Worm (Caenorhabditis elegans) whole organism, L1 larva: ENCODE results near the gene his-24.
A peak's percentile ranks its signal among the peaks of the same experiment; 100 is the strongest.

Source experiments
- C04F5.9 ChIP-seq: sonication (generic microtip); optimal IDR thresholded peaks from 2 replicates; lab custom pipeline; 2016; ENCODE audit warnings: missing genetic modification characterization, missing compliant biosample characterization
- C34B4.2 ChIP-seq: sonication (generic microtip); optimal IDR thresholded peaks from 2 replicates; lab custom pipeline; 2017; ENCODE audit warnings: mild to moderate bottlenecking, missing genetic modification characterization, missing compliant biosample characterization
- aha-1 ChIP-seq: fragments of 150-350 bp; optimal IDR thresholded peaks from 2 replicates; lab custom pipeline; 2014; ENCODE audit warnings: missing biosample characterization, missing genetic modification characterization
- alr-1 ChIP-seq: fragments of 200-800 bp; sonication (Bioruptor generic); optimal IDR thresholded peaks from 2 replicates; lab custom pipeline; 2018; ENCODE audit warnings: borderline replicate concordance, mild to moderate bottlenecking, missing genetic modification characterization, missing compliant biosample characterization
- ama-1 ChIP-seq: fragments of 150-350 bp; optimal IDR thresholded peaks from 2 replicates; lab custom pipeline; 2014
- blmp-1 ChIP-seq: fragments of 150-350 bp; optimal IDR thresholded peaks from 2 replicates; lab custom pipeline; 2014; ENCODE audit warnings: missing biosample characterization, missing genetic modification characterization
- ceh-63 ChIP-seq: fragments of 200-800 bp; sonication (Bioruptor generic); optimal IDR thresholded peaks from 2 replicates; lab custom pipeline; 2018; ENCODE audit warnings: mild to moderate bottlenecking, missing genetic modification characterization, missing compliant biosample characterization
- ceh-82 ChIP-seq, 3 experiments: fragments of 150-350 bp in 1 of 3; sonication (generic microtip) in 2 of 3; optimal IDR thresholded peaks; 2 replicates each; lab custom pipeline; 2014 to 2017; ENCODE audit warnings: missing biosample characterization in 3 of 3, missing genetic modification characterization in 3 of 3
- ceh-88 ChIP-seq: fragments of 200-800 bp; sonication (Bioruptor generic); IDR thresholded peaks from 2 replicates; pipeline ENCODE4 v1.3.6; 2022; ENCODE audit warnings: missing genetic modification characterization, missing compliant biosample characterization
- ces-1 ChIP-seq: fragments of 150-350 bp; optimal IDR thresholded peaks from 2 replicates; lab custom pipeline; 2014; ENCODE audit warnings: missing biosample characterization, missing genetic modification reagents, missing genetic modification characterization
- dsc-1 ChIP-seq: sonication (generic microtip); optimal IDR thresholded peaks from 2 replicates; lab custom pipeline; 2016; ENCODE audit warnings: mild to moderate bottlenecking, missing genetic modification characterization, missing compliant biosample characterization
- efl-3 ChIP-seq: fragments of 200-800 bp; sonication (Bioruptor generic); optimal IDR thresholded peaks from 2 replicates; lab custom pipeline; 2018; ENCODE audit warnings: mild to moderate bottlenecking, missing genetic modification characterization, missing compliant biosample characterization
- egl-27 ChIP-seq, 2 experiments: fragments of 150-350 bp in 1 of 2; sonication (generic microtip); optimal IDR thresholded peaks; 3 replicates each; lab custom pipeline; 2017 to 2018; ENCODE audit warnings: missing biosample characterization in 2 of 2, missing genetic modification characterization in 2 of 2, missing genetic modification reagents in 2 of 2
- elt-2 ChIP-seq: sonication (generic microtip); optimal IDR thresholded peaks from 2 replicates; lab custom pipeline; 2016; ENCODE audit warnings: missing genetic modification characterization, mild to moderate bottlenecking, inconsistent platforms, missing compliant biosample characterization, missing genetic modification reagents
- elt-3 ChIP-seq, 6 experiments: fragments of 150-350 bp in 1 of 6; sonication (generic microtip); optimal IDR thresholded peaks; 2 replicates each; lab custom pipeline; 2017 to 2018; ENCODE audit warnings: missing biosample characterization in 6 of 6, missing genetic modification characterization in 6 of 6, inconsistent platforms in 1 of 6
- ets-5 ChIP-seq: fragments of 200-800 bp; sonication (Bioruptor generic); IDR thresholded peaks from 2 replicates; pipeline ENCODE4 v1.3.6; 2022; ENCODE audit warnings: missing genetic modification characterization, missing compliant biosample characterization
- fkh-4 ChIP-seq: sonication (generic microtip); optimal IDR thresholded peaks from 2 replicates; lab custom pipeline; 2016; ENCODE audit warnings: missing compliant biosample characterization, missing genetic modification characterization, borderline replicate concordance
- grh-1 ChIP-seq: fragments of 200-800 bp; sonication (Bioruptor generic); IDR thresholded peaks from 2 replicates; pipeline ENCODE4 v1.3.6; 2022; ENCODE audit warnings: missing genetic modification reagents, missing genetic modification characterization, missing compliant biosample characterization
- irx-1 ChIP-seq: sonication (generic microtip); optimal IDR thresholded peaks from 2 replicates; lab custom pipeline; 2016; ENCODE audit warnings: missing genetic modification characterization, missing compliant biosample characterization
- isw-1 ChIP-seq: fragments of 200-800 bp; sonication (Bioruptor generic); IDR thresholded peaks from 2 replicates; pipeline ENCODE4 v1.3.6; 2022; ENCODE audit warnings: missing genetic modification characterization, missing compliant biosample characterization
- lin-14 ChIP-seq: fragments of 200-800 bp; sonication (Bioruptor generic); optimal IDR thresholded peaks from 2 replicates; lab custom pipeline; 2018; ENCODE audit warnings: mild to moderate bottlenecking, missing genetic modification characterization, moderate library complexity, missing compliant biosample characterization
- lin-35 ChIP-seq, 2 experiments: fragments of 150-350 bp; optimal IDR thresholded peaks; 2 replicates each; lab custom pipeline; 2014; ENCODE audit warnings: missing biosample characterization in 2 of 2, missing genetic modification characterization in 2 of 2, missing genetic modification reagents in 2 of 2
- lin-39 ChIP-seq: fragments of 150-350 bp; optimal IDR thresholded peaks from 2 replicates; lab custom pipeline; 2014; ENCODE audit warnings: missing biosample characterization, missing genetic modification reagents, missing genetic modification characterization
- lsy-2 ChIP-seq, 2 experiments: fragments of 150-350 bp; optimal IDR thresholded peaks; 2 replicates each; lab custom pipeline; 2014; ENCODE audit warnings: missing biosample characterization in 2 of 2, missing genetic modification characterization in 2 of 2
- mab-9 ChIP-seq: fragments of 200-800 bp; sonication (Bioruptor generic); IDR thresholded peaks from 2 replicates; pipeline ENCODE4 v1.3.6; 2022; ENCODE audit warnings: missing genetic modification reagents, missing genetic modification characterization, missing compliant biosample characterization
- mef-2 ChIP-seq: fragments of 150-350 bp; optimal IDR thresholded peaks from 2 replicates; lab custom pipeline; 2014; ENCODE audit warnings: missing biosample characterization, missing genetic modification characterization
- mep-1 ChIP-seq: fragments of 150-350 bp; optimal IDR thresholded peaks from 2 replicates; lab custom pipeline; 2014; ENCODE audit warnings: missing biosample characterization, missing genetic modification characterization
- nhr-11 ChIP-seq: fragments of 150-350 bp; optimal IDR thresholded peaks from 2 replicates; lab custom pipeline; 2014; ENCODE audit warnings: missing biosample characterization, missing genetic modification characterization
- nhr-19 ChIP-seq: fragments of 200-800 bp; sonication (Bioruptor generic); conservative IDR thresholded peaks from 2 replicates; pipeline ENCODE4 v1.3.6; 2022; ENCODE audit warnings: missing genetic modification characterization, missing compliant biosample characterization
- nhr-20 ChIP-seq: sonication (generic microtip); optimal IDR thresholded peaks from 2 replicates; lab custom pipeline; 2016; ENCODE audit warnings: mild to moderate bottlenecking, missing genetic modification characterization, missing compliant biosample characterization
- nhr-237 ChIP-seq: fragments of 150-350 bp; optimal IDR thresholded peaks from 2 replicates; lab custom pipeline; 2014; ENCODE audit warnings: missing biosample characterization, missing genetic modification characterization
- nhr-47 ChIP-seq: sonication (generic microtip); optimal IDR thresholded peaks from 2 replicates; lab custom pipeline; 2016; ENCODE audit warnings: mild to moderate bottlenecking, missing genetic modification characterization, moderate library complexity, missing compliant biosample characterization
- nhr-71 ChIP-seq: sonication (generic microtip); optimal IDR thresholded peaks from 2 replicates; lab custom pipeline; 2016; ENCODE audit warnings: mild to moderate bottlenecking, missing genetic modification characterization, moderate library complexity, missing compliant biosample characterization
- nhr-77 ChIP-seq: fragments of 150-350 bp; optimal IDR thresholded peaks from 2 replicates; lab custom pipeline; 2014; ENCODE audit warnings: missing biosample characterization, missing genetic modification characterization
- nhr-84 ChIP-seq: sonication (generic microtip); optimal IDR thresholded peaks from 2 replicates; lab custom pipeline; 2017; ENCODE audit warnings: missing biosample characterization, missing genetic modification characterization
- nhr-85 ChIP-seq: sonication (generic microtip); peaks from one replicate; lab custom pipeline; 2016; ENCODE audit warnings: missing genetic modification characterization, inconsistent platforms, missing compliant biosample characterization
- nhr-90 ChIP-seq: sonication (generic microtip); optimal IDR thresholded peaks from 2 replicates; lab custom pipeline; 2016; ENCODE audit warnings: mild to moderate bottlenecking, missing genetic modification characterization, missing compliant biosample characterization; ENCODE audit not compliant: poor library complexity
- pax-3 ChIP-seq: fragments of 200-800 bp; sonication (Bioruptor generic); optimal IDR thresholded peaks from 2 replicates; lab custom pipeline; 2018; ENCODE audit warnings: mild to moderate bottlenecking, missing genetic modification characterization, moderate library complexity, missing compliant biosample characterization
- rnt-1 ChIP-seq: sonication (generic microtip); optimal IDR thresholded peaks from 2 replicates; lab custom pipeline; 2016; ENCODE audit warnings: mild to moderate bottlenecking, missing genetic modification characterization, moderate library complexity, missing compliant biosample characterization
- snu-23 ChIP-seq: sonication (generic microtip); optimal IDR thresholded peaks from 2 replicates; lab custom pipeline; 2016; ENCODE audit warnings: missing genetic modification characterization, missing compliant biosample characterization
- sox-4 ChIP-seq: sonication (generic microtip); optimal IDR thresholded peaks from 2 replicates; lab custom pipeline; 2016; ENCODE audit warnings: missing genetic modification characterization, missing compliant biosample characterization
- sptf-1 ChIP-seq: fragments of 150-350 bp; optimal IDR thresholded peaks from 2 replicates; lab custom pipeline; 2014; ENCODE audit warnings: missing biosample characterization, missing genetic modification characterization
- tbx-2 ChIP-seq: sonication (generic microtip); optimal IDR thresholded peaks from 2 replicates; lab custom pipeline; 2016; ENCODE audit warnings: missing genetic modification characterization, missing compliant biosample characterization
- tlp-1 ChIP-seq: fragments of 150-350 bp; optimal IDR thresholded peaks from 2 replicates; lab custom pipeline; 2014; ENCODE audit warnings: missing biosample characterization, missing genetic modification characterization
- unc-130 ChIP-seq: fragments of 150-350 bp; optimal IDR thresholded peaks from 2 replicates; lab custom pipeline; 2017; ENCODE audit warnings: missing biosample characterization, missing genetic modification characterization, inconsistent platforms
- unc-30 ChIP-seq: sonication (generic microtip); optimal IDR thresholded peaks from 2 replicates; lab custom pipeline; 2017; ENCODE audit warnings: missing biosample characterization, missing genetic modification characterization
- vab-15 ChIP-seq: sonication (generic microtip); optimal IDR thresholded peaks from 2 replicates; lab custom pipeline; 2017; ENCODE audit warnings: missing genotype, mild to moderate bottlenecking, missing genetic modification characterization, missing compliant biosample characterization
- xbp-1 ChIP-seq: sonication (generic microtip); optimal IDR thresholded peaks from 2 replicates; lab custom pipeline; 2016; ENCODE audit warnings: missing genetic modification characterization, missing compliant biosample characterization
- ztf-11 ChIP-seq, 2 experiments: sonication (generic microtip); optimal IDR thresholded peaks; 2 replicates each; lab custom pipeline; 2016 to 2017; ENCODE audit warnings: missing genetic modification characterization in 2 of 2, missing biosample characterization in 1 of 2, missing compliant biosample characterization in 1 of 2

The his-24 gene

DNA sequence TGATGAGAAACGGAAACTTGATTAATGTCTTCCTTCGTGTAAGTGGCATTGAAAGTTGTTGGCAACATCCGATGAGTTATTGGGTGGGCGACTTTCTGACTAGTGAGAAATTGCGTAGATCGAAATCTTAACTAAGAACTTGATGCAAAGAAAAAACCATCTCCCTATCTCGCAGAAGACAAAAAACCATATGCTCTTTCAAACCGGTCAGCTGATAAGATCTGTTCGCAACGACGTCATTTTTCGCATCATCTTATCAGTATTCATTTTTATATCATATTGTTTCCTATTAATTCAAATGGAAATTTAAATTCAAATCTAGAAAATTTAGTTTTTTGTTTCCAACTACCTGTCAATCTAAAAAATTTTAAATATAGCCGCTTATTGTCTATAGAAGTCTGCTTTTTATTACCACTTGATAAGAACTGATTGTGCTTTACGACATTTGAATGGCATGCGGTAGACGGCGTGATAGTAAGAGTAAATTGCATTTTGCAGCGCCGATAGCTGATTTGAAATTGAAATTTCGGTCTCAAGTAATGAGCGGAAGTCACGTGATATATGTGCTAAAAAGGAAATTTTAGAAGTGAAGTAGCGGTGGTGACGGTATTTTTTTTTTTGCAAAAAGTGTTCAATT, 10.6 kb downstream of the his-24 start:
- peak; percentile 35 for TF ChIP-seq snu-23
- TF ChIP-seq elt-2: peak; percentile 95
- peak; percentile 54 for TF ChIP-seq nhr-90 (tag; lab: Kevin White, UChicago)
- peak in 1 of 2 experiments; percentile 10 for TF ChIP-seq lsy-2 (tag; optimal IDR thresholded peaks at IDR 0.05; lab: Kevin White, UChicago)
- peak; percentile 23 for TF ChIP-seq pax-3 (tag; lab: Kevin White, UChicago)
- peak; percentile 58 for TF ChIP-seq lin-39 (tag; lab: Kevin White, UChicago)
- peak; percentile 8 to 31 for TF ChIP-seq lin-35 (GFP tag; optimal IDR thresholded peaks at IDR 0.05; lab: Kevin White, UChicago)
- peak; percentile 72 for TF ChIP-seq nhr-20
- peak; percentile 98 for TF ChIP-seq nhr-85 (tag; lab: Kevin White, UChicago)
- TF ChIP-seq mab-9: no peak
- no peak for TF ChIP-seq C04F5.9 (tag; lab: Kevin White, UChicago)
- TF ChIP-seq isw-1 (GFP tag; lab: Robert Waterston, UW): no peak
- peak; percentile 69 for TF ChIP-seq nhr-71 (tag; lab: Kevin White, UChicago)
- TF ChIP-seq sox-4 (tag; lab: Kevin White, UChicago): no peak
- TF ChIP-seq irx-1 (tag; lab: Kevin White, UChicago): peak; percentile 54
- TF ChIP-seq tlp-1 (tag; lab: Kevin White, UChicago): no peak
- TF ChIP-seq lin-14 (GFP tag; lab: Kevin White, UChicago): peak; percentile 70
- peak; percentile 7; the same call in 1 of the 2 replicates for TF ChIP-seq nhr-19 (GFP tag; lab: Robert Waterston, UW)
- TF ChIP-seq rnt-1 (tag; lab: Kevin White, UChicago): peak; percentile 46
- peak; percentile 45 for TF ChIP-seq nhr-47 (tag; lab: Kevin White, UChicago)
- TF ChIP-seq blmp-1 (tag; lab: Kevin White, UChicago): peak; percentile 76
- TF ChIP-seq efl-3 (GFP tag; lab: Kevin White, UChicago): peak; percentile 62
- peak in 4 of 6 experiments; percentile 8 to 39 (median 14) for TF ChIP-seq elt-3 (tag; optimal IDR thresholded peaks at IDR 0.05; lab: Kevin White, UChicago)
- TF ChIP-seq grh-1 (GFP tag; lab: Robert Waterston, UW): peak; percentile 96

DNA sequence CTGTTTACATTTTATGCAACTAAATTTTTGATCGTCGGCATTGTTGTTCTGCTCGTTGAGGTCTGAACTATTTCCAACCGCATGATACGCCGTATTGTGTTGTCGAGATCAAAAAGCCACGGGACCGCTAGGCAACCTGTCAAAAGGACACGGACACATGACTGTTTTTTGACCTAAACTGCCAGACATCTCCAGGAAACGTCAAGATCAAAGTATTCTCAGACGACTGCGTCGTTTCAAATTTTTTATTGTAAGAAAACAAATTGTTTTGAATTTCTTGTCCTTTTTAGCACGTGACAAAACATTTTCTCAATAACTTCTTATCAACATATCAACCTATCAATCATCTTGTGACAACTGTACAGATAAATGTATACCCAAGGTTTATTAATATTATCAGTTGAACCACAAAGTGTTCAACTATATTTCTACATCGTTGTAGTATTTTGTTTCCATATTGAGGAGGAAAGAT, 12.3 kb downstream of the his-24 start:
- no peak for TF ChIP-seq dsc-1
- TF ChIP-seq ets-5 (GFP tag; lab: Robert Waterston, UW): no peak
- TF ChIP-seq nhr-47 (tag; lab: Kevin White, UChicago): peak; percentile 63
- no peak for TF ChIP-seq nhr-84 (tag; lab: Kevin White, UChicago)
- no peak for TF ChIP-seq aha-1 (tag; lab: Kevin White, UChicago)
- no peak for TF ChIP-seq ceh-82 (tag; optimal IDR thresholded peaks at IDR 0.05; lab: Kevin White, UChicago)
- peak; percentile 80 for TF ChIP-seq tlp-1 (tag; lab: Kevin White, UChicago)
- TF ChIP-seq ceh-88 (GFP tag; lab: Robert Waterston, UW): no peak
- TF ChIP-seq alr-1 (tag; lab: Kevin White, UChicago): no peak
- TF ChIP-seq unc-30 (tag; lab: Kevin White, UChicago): no peak
- TF ChIP-seq unc-130 (tag; lab: Kevin White, UChicago): peak; percentile 36
- TF ChIP-seq nhr-71 (tag; lab: Kevin White, UChicago): peak; percentile 91
- TF ChIP-seq xbp-1 (tag; lab: Kevin White, UChicago): no peak
- no peak for TF ChIP-seq sptf-1 (tag; lab: Kevin White, UChicago)
- TF ChIP-seq C34B4.2 (tag; lab: Kevin White, UChicago): no peak
- peak; percentile 56 for TF ChIP-seq mep-1 (tag; lab: Kevin White, UChicago)
- peak; percentile 76 for TF ChIP-seq lin-14 (GFP tag; lab: Kevin White, UChicago)
- TF ChIP-seq mef-2: no peak
- 0 out of 2 replicates have a peak, but pooled peaks have one; percentile 17 for TF ChIP-seq mab-9
- TF ChIP-seq fkh-4 (tag; lab: Kevin White, UChicago): no peak
- TF ChIP-seq lin-39 (tag; lab: Kevin White, UChicago): no peak
- TF ChIP-seq nhr-11 (tag; lab: Kevin White, UChicago): no peak
- no peak for TF ChIP-seq C04F5.9 (tag; lab: Kevin White, UChicago)
- TF ChIP-seq ztf-11 (tag; optimal IDR thresholded peaks at IDR 0.05; lab: Kevin White, UChicago): no peak
- TF ChIP-seq nhr-20: peak; percentile 92
- TF ChIP-seq nhr-237 (tag; lab: Kevin White, UChicago): no peak
- TF ChIP-seq tbx-2: peak; percentile 52
- no peak for TF ChIP-seq vab-15 (tag; lab: Kevin White, UChicago)
- no peak for TF ChIP-seq egl-27 (tag; optimal IDR thresholded peaks at IDR 0.05; lab: Kevin White, UChicago)
- TF ChIP-seq ama-1 (lab: Kevin White, UChicago): no peak
- no peak for TF ChIP-seq ces-1 (GFP tag; lab: Kevin White, UChicago)
- TF ChIP-seq nhr-77 (tag; lab: Kevin White, UChicago): no peak
- TF ChIP-seq rnt-1 (tag; lab: Kevin White, UChicago): peak; percentile 10
- TF ChIP-seq grh-1 (GFP tag; lab: Robert Waterston, UW): peak; percentile 71
- peak; percentile 19 for TF ChIP-seq ceh-63
